Worm (Caenorhabditis elegans) whole organism, L1 larva: ENCODE measurements around the gene K01F9.2.

ENCODE experiments used
- C34B4.2 ChIP-seq: sonication (generic microtip); optimal IDR thresholded peaks from 2 replicates; lab custom pipeline; 2017; ENCODE audit warnings: mild to moderate bottlenecking, missing genetic modification characterization, missing compliant biosample characterization
- F16B12.6 ChIP-seq: fragments of 150-350 bp; optimal IDR thresholded peaks from 2 replicates; lab custom pipeline; 2014; ENCODE audit warnings: missing biosample characterization, missing genetic modification characterization
- Y116A8C.19 ChIP-seq: sonication (generic microtip); optimal IDR thresholded peaks from 2 replicates; lab custom pipeline; 2016; ENCODE audit warnings: missing compliant biosample characterization, missing genetic modification characterization, borderline replicate concordance
- alr-1 ChIP-seq: fragments of 200-800 bp; sonication (Bioruptor generic); optimal IDR thresholded peaks from 2 replicates; lab custom pipeline; 2018; ENCODE audit warnings: borderline replicate concordance, mild to moderate bottlenecking, missing genetic modification characterization, missing compliant biosample characterization
- aly-2 ChIP-seq: fragments of 150-350 bp; optimal IDR thresholded peaks from 2 replicates; lab custom pipeline; 2014; ENCODE audit warnings: missing biosample characterization, missing genetic modification characterization
- blmp-1 ChIP-seq: fragments of 150-350 bp; optimal IDR thresholded peaks from 2 replicates; lab custom pipeline; 2014; ENCODE audit warnings: missing biosample characterization, missing genetic modification characterization
- ceh-8 ChIP-seq: fragments of 200-800 bp; sonication (Bioruptor generic); optimal IDR thresholded peaks from 2 replicates; lab custom pipeline; 2018; ENCODE audit warnings: mild to moderate bottlenecking, missing genetic modification characterization, moderate library complexity, missing compliant biosample characterization
- ceh-82 ChIP-seq, 3 experiments: fragments of 150-350 bp in 1 of 3; sonication (generic microtip) in 2 of 3; optimal IDR thresholded peaks; 2 replicates each; lab custom pipeline; 2014 to 2017; ENCODE audit warnings: missing biosample characterization in 3 of 3, missing genetic modification characterization in 3 of 3
- ceh-90 ChIP-seq: sonication (generic microtip); optimal IDR thresholded peaks from 2 replicates; lab custom pipeline; 2016; ENCODE audit warnings: missing genetic modification characterization, missing compliant biosample characterization
- dpl-1 ChIP-seq, 3 experiments: fragments of 150-350 bp in 2 of 3; sonication (generic microtip) in 1 of 3; optimal IDR thresholded peaks; 2 replicates each; lab custom pipeline; 2014 to 2017; ENCODE audit warnings: missing biosample characterization in 3 of 3, missing genetic modification characterization in 3 of 3, missing genetic modification reagents in 3 of 3
- efl-1 ChIP-seq, 4 experiments: fragments of 150-350 bp; optimal IDR thresholded peaks in 3 of 4; peaks in 1 of 4; 1 replicate in 1 of 4; 2 replicates in 3 of 4; lab custom pipeline; 2014; ENCODE audit warnings: missing biosample characterization in 2 of 4, missing genetic modification characterization in 2 of 4, missing genetic modification reagents in 2 of 4
- efl-3 ChIP-seq: fragments of 200-800 bp; sonication (Bioruptor generic); optimal IDR thresholded peaks from 2 replicates; lab custom pipeline; 2018; ENCODE audit warnings: mild to moderate bottlenecking, missing genetic modification characterization, missing compliant biosample characterization
- egl-13 ChIP-seq: sonication (generic microtip); optimal IDR thresholded peaks from 2 replicates; lab custom pipeline; 2016; ENCODE audit warnings: missing genotype, missing genetic modification reagents, missing genetic modification characterization, missing compliant biosample characterization
- elt-2 ChIP-seq: sonication (generic microtip); optimal IDR thresholded peaks from 2 replicates; lab custom pipeline; 2016; ENCODE audit warnings: missing genetic modification characterization, mild to moderate bottlenecking, inconsistent platforms, missing compliant biosample characterization, missing genetic modification reagents
- fkh-4 ChIP-seq: sonication (generic microtip); optimal IDR thresholded peaks from 2 replicates; lab custom pipeline; 2016; ENCODE audit warnings: missing compliant biosample characterization, missing genetic modification characterization, borderline replicate concordance
- fkh-8 ChIP-seq: sonication (generic microtip); optimal IDR thresholded peaks from 2 replicates; lab custom pipeline; 2016; ENCODE audit warnings: mild to moderate bottlenecking, missing genetic modification characterization, missing compliant biosample characterization
- grh-1 ChIP-seq: fragments of 200-800 bp; sonication (Bioruptor generic); IDR thresholded peaks from 2 replicates; pipeline ENCODE4 v1.3.6; 2022; ENCODE audit warnings: missing genetic modification reagents, missing genetic modification characterization, missing compliant biosample characterization
- hlh-17 ChIP-seq: fragments of 200-800 bp; sonication (Bioruptor generic); optimal IDR thresholded peaks from 2 replicates; lab custom pipeline; 2018; ENCODE audit warnings: missing genetic modification characterization, mild to moderate bottlenecking, missing compliant biosample characterization, moderate library complexity, borderline replicate concordance
- hlh-4 ChIP-seq: sonication (generic microtip); optimal IDR thresholded peaks from 2 replicates; lab custom pipeline; 2016; ENCODE audit warnings: mild to moderate bottlenecking, missing genetic modification characterization, missing compliant biosample characterization
- hpl-2 ChIP-seq: fragments of 150-350 bp; optimal IDR thresholded peaks from 2 replicates; lab custom pipeline; 2014; ENCODE audit warnings: missing biosample characterization, missing genetic modification reagents, missing genetic modification characterization
- isw-1 ChIP-seq: fragments of 200-800 bp; sonication (Bioruptor generic); IDR thresholded peaks from 2 replicates; pipeline ENCODE4 v1.3.6; 2022; ENCODE audit warnings: missing genetic modification characterization, missing compliant biosample characterization
- jun-1 ChIP-seq: fragments of 150-350 bp; optimal IDR thresholded peaks from 2 replicates; lab custom pipeline; 2014; ENCODE audit warnings: missing biosample characterization, missing genetic modification reagents, missing genetic modification characterization
- lin-15B ChIP-seq: fragments of 150-350 bp; sonication (generic microtip); optimal IDR thresholded peaks from 3 replicates; lab custom pipeline; 2014; ENCODE audit warnings: missing biosample characterization, missing genetic modification characterization
- lin-35 ChIP-seq, 2 experiments: fragments of 150-350 bp; optimal IDR thresholded peaks; 2 replicates each; lab custom pipeline; 2014; ENCODE audit warnings: missing biosample characterization in 2 of 2, missing genetic modification characterization in 2 of 2, missing genetic modification reagents in 2 of 2
- lir-3 ChIP-seq: sonication (generic microtip); optimal IDR thresholded peaks from 2 replicates; lab custom pipeline; 2016; ENCODE audit warnings: mild to moderate bottlenecking, missing genetic modification characterization, moderate library complexity, missing compliant biosample characterization; ENCODE audit not compliant: poor library complexity
- mab-9 ChIP-seq: fragments of 200-800 bp; sonication (Bioruptor generic); IDR thresholded peaks from 2 replicates; pipeline ENCODE4 v1.3.6; 2022; ENCODE audit warnings: missing genetic modification reagents, missing genetic modification characterization, missing compliant biosample characterization
- mdl-1 ChIP-seq, 2 experiments: fragments of 150-350 bp; optimal IDR thresholded peaks; 2 replicates each; lab custom pipeline; 2014 to 2017; ENCODE audit warnings: missing biosample characterization in 2 of 2, missing genetic modification characterization in 2 of 2, inconsistent platforms in 1 of 2
- mef-2 ChIP-seq: fragments of 150-350 bp; optimal IDR thresholded peaks from 2 replicates; lab custom pipeline; 2014; ENCODE audit warnings: missing biosample characterization, missing genetic modification characterization
- nhr-12 ChIP-seq: sonication (generic microtip); optimal IDR thresholded peaks from 2 replicates; lab custom pipeline; 2017; ENCODE audit warnings: missing biosample characterization, missing genetic modification characterization
- nhr-19 ChIP-seq: fragments of 200-800 bp; sonication (Bioruptor generic); conservative IDR thresholded peaks from 2 replicates; pipeline ENCODE4 v1.3.6; 2022; ENCODE audit warnings: missing genetic modification characterization, missing compliant biosample characterization
- nhr-237 ChIP-seq: fragments of 150-350 bp; optimal IDR thresholded peaks from 2 replicates; lab custom pipeline; 2014; ENCODE audit warnings: missing biosample characterization, missing genetic modification characterization
- nhr-28 ChIP-seq: fragments of 150-350 bp; optimal IDR thresholded peaks from 2 replicates; lab custom pipeline; 2014; ENCODE audit warnings: missing biosample characterization, missing genetic modification characterization
- nhr-71 ChIP-seq: sonication (generic microtip); optimal IDR thresholded peaks from 2 replicates; lab custom pipeline; 2016; ENCODE audit warnings: mild to moderate bottlenecking, missing genetic modification characterization, moderate library complexity, missing compliant biosample characterization
- nhr-77 ChIP-seq: fragments of 150-350 bp; optimal IDR thresholded peaks from 2 replicates; lab custom pipeline; 2014; ENCODE audit warnings: missing biosample characterization, missing genetic modification characterization
- nhr-90 ChIP-seq: sonication (generic microtip); optimal IDR thresholded peaks from 2 replicates; lab custom pipeline; 2016; ENCODE audit warnings: mild to moderate bottlenecking, missing genetic modification characterization, missing compliant biosample characterization; ENCODE audit not compliant: poor library complexity
- pag-3 ChIP-seq: sonication (generic microtip); optimal IDR thresholded peaks from 2 replicates; lab custom pipeline; 2017; ENCODE audit warnings: missing genetic modification characterization, mild to moderate bottlenecking, missing compliant biosample characterization, antibody characterized with exemption, borderline replicate concordance; ENCODE audit not compliant: insufficient read depth
- pax-3 ChIP-seq: fragments of 200-800 bp; sonication (Bioruptor generic); optimal IDR thresholded peaks from 2 replicates; lab custom pipeline; 2018; ENCODE audit warnings: mild to moderate bottlenecking, missing genetic modification characterization, moderate library complexity, missing compliant biosample characterization
- pqm-1 ChIP-seq: sonication (generic microtip); optimal IDR thresholded peaks from 3 replicates; lab custom pipeline; 2017; ENCODE audit warnings: missing biosample characterization, missing genetic modification characterization
- rnt-1 ChIP-seq: sonication (generic microtip); optimal IDR thresholded peaks from 2 replicates; lab custom pipeline; 2016; ENCODE audit warnings: mild to moderate bottlenecking, missing genetic modification characterization, moderate library complexity, missing compliant biosample characterization
- sup-37 ChIP-seq: fragments of 200-800 bp; sonication (Bioruptor generic); optimal IDR thresholded peaks from 2 replicates; lab custom pipeline; 2018; ENCODE audit warnings: mild to moderate bottlenecking, missing genetic modification characterization, missing compliant biosample characterization
- swsn-7 ChIP-seq: sonication (generic microtip); optimal IDR thresholded peaks from 2 replicates; lab custom pipeline; 2016; ENCODE audit warnings: missing genetic modification characterization, missing compliant biosample characterization
- tlp-1 ChIP-seq: fragments of 150-350 bp; optimal IDR thresholded peaks from 2 replicates; lab custom pipeline; 2014; ENCODE audit warnings: missing biosample characterization, missing genetic modification characterization
- unc-130 ChIP-seq: fragments of 150-350 bp; optimal IDR thresholded peaks from 2 replicates; lab custom pipeline; 2017; ENCODE audit warnings: missing biosample characterization, missing genetic modification characterization, inconsistent platforms
- unc-30 ChIP-seq: sonication (generic microtip); optimal IDR thresholded peaks from 2 replicates; lab custom pipeline; 2017; ENCODE audit warnings: missing biosample characterization, missing genetic modification characterization
- unc-98 ChIP-seq: fragments of 200-800 bp; sonication (Bioruptor generic); IDR thresholded peaks from 2 replicates; pipeline ENCODE4 v1.3.6; 2022; ENCODE audit warnings: missing genetic modification characterization, missing compliant biosample characterization
- vab-15 ChIP-seq: sonication (generic microtip); optimal IDR thresholded peaks from 2 replicates; lab custom pipeline; 2017; ENCODE audit warnings: missing genotype, mild to moderate bottlenecking, missing genetic modification characterization, missing compliant biosample characterization
- xbp-1 ChIP-seq: sonication (generic microtip); optimal IDR thresholded peaks from 2 replicates; lab custom pipeline; 2016; ENCODE audit warnings: missing genetic modification characterization, missing compliant biosample characterization
- zag-1 ChIP-seq: fragments of 150-350 bp; optimal IDR thresholded peaks from 2 replicates; lab custom pipeline; 2014; ENCODE audit warnings: missing biosample characterization, missing genetic modification characterization
- zip-4 ChIP-seq: fragments of 200-800 bp; sonication (Bioruptor generic); optimal IDR thresholded peaks from 2 replicates; lab custom pipeline; 2018; ENCODE audit warnings: mild to moderate bottlenecking, missing genetic modification characterization, moderate library complexity, missing compliant biosample characterization
- ztf-11 ChIP-seq, 2 experiments: sonication (generic microtip); optimal IDR thresholded peaks; 2 replicates each; lab custom pipeline; 2016 to 2017; ENCODE audit warnings: missing genetic modification characterization in 2 of 2, missing biosample characterization in 1 of 2, missing compliant biosample characterization in 1 of 2

K01F9.2 gene

ce11 chrIII:8904044-8904443, 27.1 kb upstream of the K01F9.2 start, which contains the start of gene lin-9 (continued):
- no peak for TF ChIP-seq alr-1 (tag; lab: Kevin White, UChicago)
- TF ChIP-seq F16B12.6 (tag; lab: Kevin White, UChicago) = peak; percentile 74
- peak; percentile 98 for TF ChIP-seq nhr-71 (tag; lab: Kevin White, UChicago)
- peak; percentile 97 for TF ChIP-seq swsn-7 (tag; lab: Kevin White, UChicago)
- peak; percentile 92 for TF ChIP-seq jun-1 (tag; lab: Kevin White, UChicago)
- peak; percentile 93 for TF ChIP-seq egl-13
- peak; percentile 62 for TF ChIP-seq vab-15 (tag; lab: Kevin White, UChicago)
- TF ChIP-seq tlp-1 (tag; lab: Kevin White, UChicago) = no peak
- peak; percentile 95 for TF ChIP-seq grh-1 (GFP tag; lab: Robert Waterston, UW)
- TF ChIP-seq unc-98 (GFP tag; lab: Robert Waterston, UW) = peak; percentile 52; the same call in 1 of the 2 replicates
- peak; percentile 90 to 98 (median 95) for TF ChIP-seq ceh-82 (tag; optimal IDR thresholded peaks at IDR 0.05; lab: Kevin White, UChicago)
- TF ChIP-seq blmp-1 (tag; lab: Kevin White, UChicago) = peak; percentile 92
- peak; percentile 30 for TF ChIP-seq nhr-12
- no peak for TF ChIP-seq Y116A8C.19 (tag; lab: Kevin White, UChicago)
- TF ChIP-seq nhr-237 = peak; percentile 72
- TF ChIP-seq unc-30 (tag; lab: Kevin White, UChicago) = no peak
- no peak for TF ChIP-seq zag-1 (tag; lab: Kevin White, UChicago)
- no peak for TF ChIP-seq nhr-28
- TF ChIP-seq sup-37 (GFP tag; lab: Kevin White, UChicago) = peak; percentile 95
- peak; percentile 90 for TF ChIP-seq aly-2 (tag; lab: Kevin White, UChicago)
- peak in 1 of 2 experiments; percentile 90 for TF ChIP-seq ztf-11 (tag; optimal IDR thresholded peaks at IDR 0.05; lab: Kevin White, UChicago)
- no peak for TF ChIP-seq pag-3 (tag; lab: Kevin White, UChicago)
- peak; percentile 90 for TF ChIP-seq C34B4.2 (tag; lab: Kevin White, UChicago)
- TF ChIP-seq rnt-1 (tag; lab: Kevin White, UChicago) = peak; percentile 98
- peak; percentile 98 for TF ChIP-seq lin-15B
- peak; percentile 86 for TF ChIP-seq elt-2 (tag; lab: Kevin White, UChicago)
- TF ChIP-seq nhr-77 (tag; lab: Kevin White, UChicago) = peak; percentile 91
- TF ChIP-seq ceh-8 = peak; percentile 93
- peak; percentile 43 for TF ChIP-seq mef-2
- TF ChIP-seq ceh-90 = peak; percentile 56
- peak; percentile 97 for TF ChIP-seq nhr-19 (GFP tag; lab: Robert Waterston, UW)
- peak; percentile 66 for TF ChIP-seq hpl-2
- peak; percentile 97 to 98 for TF ChIP-seq lin-35 (GFP tag; optimal IDR thresholded peaks at IDR 0.05; lab: Kevin White, UChicago)
- TF ChIP-seq efl-1 (optimal IDR thresholded peaks at IDR 0.05; lab: Kevin White, UChicago) = peak; percentile 96 to 97
- TF ChIP-seq efl-1 (GFP tag; optimal IDR thresholded peaks at IDR 0.05 in 1 of 2; lab: Kevin White, UChicago) = peak; percentile 95 to 100
- peak; percentile 80 for TF ChIP-seq fkh-4 (tag; lab: Kevin White, UChicago)
- TF ChIP-seq nhr-90 (tag; lab: Kevin White, UChicago) = peak; percentile 96
- TF ChIP-seq mdl-1 (tag; optimal IDR thresholded peaks at IDR 0.05; lab: Kevin White, UChicago) = peak in 1 of 2 experiments; percentile 92
- TF ChIP-seq xbp-1 (tag; lab: Kevin White, UChicago) = peak; percentile 95
- peak; percentile 96 to 97 (median 96) for TF ChIP-seq dpl-1 (GFP tag; optimal IDR thresholded peaks at IDR 0.05; lab: Kevin White, UChicago)
- peak; percentile 71 for TF ChIP-seq unc-130 (tag; lab: Kevin White, UChicago)
- peak; percentile 97 for TF ChIP-seq isw-1 (GFP tag; lab: Robert Waterston, UW)
- TF ChIP-seq mab-9 (GFP tag; lab: Robert Waterston, UW) = peak; percentile 93
- peak; percentile 81 for TF ChIP-seq efl-3 (GFP tag; lab: Kevin White, UChicago)
- TF ChIP-seq zip-4 (GFP tag; lab: Kevin White, UChicago) = peak; percentile 93
- no peak for TF ChIP-seq hlh-4 (tag; lab: Kevin White, UChicago)
- TF ChIP-seq lir-3 (tag; lab: Kevin White, UChicago) = peak; percentile 80
- peak; percentile 96 for TF ChIP-seq fkh-8 (tag; lab: Kevin White, UChicago)
- no peak for TF ChIP-seq pqm-1
- peak; percentile 94 for TF ChIP-seq pax-3 (tag; lab: Kevin White, UChicago)
- no peak for TF ChIP-seq hlh-17
